Worm (Caenorhabditis elegans): Measurements from ENCODE around the gene srb-1.

- no peak for TF ChIP-seq nhr-11 (tag; optimal IDR thresholded peaks at IDR 0.05)
- TF ChIP-seq pqm-1 (tag; optimal IDR thresholded peaks at IDR 0.05), result no peak
- no peak for TF ChIP-seq unc-62 (GFP tag; optimal IDR thresholded peaks at IDR 0.05)
- TF ChIP-seq nhr-23 (tag; optimal IDR thresholded peaks at IDR 0.05), result no peak
- TF ChIP-seq ztf-11 (tag; optimal IDR thresholded peaks at IDR 0.05), result no peak
- TF ChIP-seq nfya-1 (tag; optimal IDR thresholded peaks at IDR 0.05; ENCODE audit: insufficient read depth), result no peak
- no peak for TF ChIP-seq elt-3 (tag; optimal IDR thresholded peaks at IDR 0.05)
Measured at ce11 chrII:5170932-5171331, at the start of gene srb-1.

Measured in whole organism, L3 larva.